Worm (Caenorhabditis elegans) whole organism, L2 larva: ENCODE measurements around the gene heh-1.

Experiments
- C34F6.9 ChIP-seq: fragments of 150-350 bp; optimal IDR thresholded peaks from 2 replicates; lab custom pipeline; 2014; ENCODE audit warnings: missing biosample characterization, missing genetic modification characterization
- F13H6.1 ChIP-seq: sonication (generic microtip); optimal IDR thresholded peaks from 2 replicates; lab custom pipeline; 2016; ENCODE audit warnings: missing genetic modification characterization, missing compliant biosample characterization
- R02D3.7 ChIP-seq: fragments of 150-350 bp; optimal IDR thresholded peaks from 2 replicates; lab custom pipeline; 2014; ENCODE audit warnings: missing biosample characterization, missing genetic modification characterization
- ZK546.5 ChIP-seq: sonication (generic microtip); optimal IDR thresholded peaks from 2 replicates; lab custom pipeline; 2017; ENCODE audit warnings: missing biosample characterization, missing genetic modification characterization
- alr-1 ChIP-seq: fragments of 150-350 bp; optimal IDR thresholded peaks from 2 replicates; lab custom pipeline; 2014; ENCODE audit warnings: missing biosample characterization, missing genetic modification characterization
- ama-1 ChIP-seq: fragments of 150-350 bp; optimal IDR thresholded peaks from 2 replicates; lab custom pipeline; 2018; ENCODE audit warnings: inconsistent platforms
- blmp-1 ChIP-seq: sonication (generic microtip); optimal IDR thresholded peaks from 2 replicates; lab custom pipeline; 2017; ENCODE audit warnings: missing genetic modification characterization, mild to moderate bottlenecking, missing compliant biosample characterization, antibody characterized with exemption, moderate library complexity; ENCODE audit not compliant: insufficient read depth
- ceh-16 ChIP-seq: fragments of 150-350 bp; optimal IDR thresholded peaks from 2 replicates; lab custom pipeline; 2014; ENCODE audit warnings: missing biosample characterization, missing genetic modification characterization
- dmd-4 ChIP-seq: sonication (generic microtip); optimal IDR thresholded peaks from 2 replicates; lab custom pipeline; 2017; ENCODE audit warnings: missing biosample characterization, missing genetic modification characterization
- egl-27 ChIP-seq: sonication (generic microtip); optimal IDR thresholded peaks from 3 replicates; lab custom pipeline; 2017; ENCODE audit warnings: missing biosample characterization, missing genetic modification reagents, missing genetic modification characterization
- elt-1 ChIP-seq: fragments of 150-350 bp; optimal IDR thresholded peaks from 2 replicates; lab custom pipeline; 2014; ENCODE audit warnings: missing biosample characterization, missing genetic modification characterization
- elt-3 ChIP-seq: sonication (generic microtip); optimal IDR thresholded peaks from 2 replicates; lab custom pipeline; 2017; ENCODE audit warnings: missing biosample characterization, missing genetic modification characterization
- fos-1 ChIP-seq: fragments of 150-350 bp; optimal IDR thresholded peaks from 2 replicates; lab custom pipeline; 2014; ENCODE audit warnings: missing biosample characterization, missing genetic modification characterization
- gmeb-1 ChIP-seq: fragments of 150-350 bp; optimal IDR thresholded peaks from 2 replicates; lab custom pipeline; 2014; ENCODE audit warnings: missing biosample characterization, missing genetic modification characterization
- lin-11 ChIP-seq: fragments of 150-350 bp; sonication (generic microtip); optimal IDR thresholded peaks from 2 replicates; lab custom pipeline; 2014; ENCODE audit warnings: missing biosample characterization, missing genetic modification characterization, inconsistent platforms, mixed read lengths
- lin-13 ChIP-seq: fragments of 150-350 bp; optimal IDR thresholded peaks from 2 replicates; lab custom pipeline; 2014; ENCODE audit warnings: missing biosample characterization, missing genetic modification reagents, missing genetic modification characterization
- lin-39 ChIP-seq: fragments of 150-350 bp; optimal IDR thresholded peaks from 2 replicates; lab custom pipeline; 2014; ENCODE audit warnings: missing biosample characterization, missing genetic modification reagents, missing genetic modification characterization
- lsy-2 ChIP-seq, 2 experiments: fragments of 150-350 bp in 1 of 2; sonication (generic microtip) in 1 of 2; optimal IDR thresholded peaks; 2 replicates each; lab custom pipeline; 2014 to 2017; ENCODE audit warnings: missing biosample characterization in 2 of 2, missing genetic modification characterization in 2 of 2
- mab-5 ChIP-seq: fragments of 150-350 bp; optimal IDR thresholded peaks from 2 replicates; lab custom pipeline; 2014; ENCODE audit warnings: missing biosample characterization, missing genetic modification characterization
- mbf-1 ChIP-seq: sonication (generic microtip); optimal IDR thresholded peaks from 2 replicates; lab custom pipeline; 2017; ENCODE audit warnings: missing biosample characterization, missing genetic modification characterization
- mdl-1 ChIP-seq, 2 experiments: fragments of 150-350 bp in 1 of 2; sonication (generic microtip) in 1 of 2; optimal IDR thresholded peaks; 2 replicates each; lab custom pipeline; 2017; ENCODE audit warnings: missing biosample characterization in 2 of 2, missing genetic modification characterization in 2 of 2
- nhr-10 ChIP-seq: sonication (generic microtip); optimal IDR thresholded peaks from 2 replicates; lab custom pipeline; 2017; ENCODE audit warnings: missing biosample characterization, missing genetic modification characterization
- nhr-11 ChIP-seq: fragments of 150-350 bp; optimal IDR thresholded peaks from 2 replicates; lab custom pipeline; 2014; ENCODE audit warnings: missing biosample characterization, missing genetic modification characterization
- nhr-129 ChIP-seq: fragments of 150-350 bp; optimal IDR thresholded peaks from 2 replicates; lab custom pipeline; 2014; ENCODE audit warnings: missing biosample characterization, missing genetic modification characterization
- nhr-21 ChIP-seq: fragments of 150-350 bp; optimal IDR thresholded peaks from 2 replicates; lab custom pipeline; 2014; ENCODE audit warnings: missing biosample characterization, missing genetic modification characterization
- nhr-23 ChIP-seq: fragments of 150-350 bp; optimal IDR thresholded peaks from 2 replicates; lab custom pipeline; 2014; ENCODE audit warnings: missing biosample characterization, missing genetic modification reagents, missing genetic modification characterization
- nhr-237 ChIP-seq: fragments of 150-350 bp; optimal IDR thresholded peaks from 2 replicates; lab custom pipeline; 2014; ENCODE audit warnings: missing biosample characterization, missing genetic modification characterization
- nhr-25 ChIP-seq: fragments of 150-350 bp; sonication (generic microtip); optimal IDR thresholded peaks from 3 replicates; lab custom pipeline; 2014; ENCODE audit warnings: missing biosample characterization, missing genetic modification characterization
- nhr-77 ChIP-seq: fragments of 150-350 bp; optimal IDR thresholded peaks from 2 replicates; lab custom pipeline; 2014; ENCODE audit warnings: missing biosample characterization, missing genetic modification characterization
- peb-1 ChIP-seq: fragments of 150-350 bp; optimal IDR thresholded peaks from 2 replicates; lab custom pipeline; 2014; ENCODE audit warnings: missing biosample characterization, missing genetic modification characterization
- sem-4 ChIP-seq: fragments of 150-350 bp; optimal IDR thresholded peaks from 2 replicates; lab custom pipeline; 2014; ENCODE audit warnings: missing biosample characterization, missing genetic modification reagents, missing genetic modification characterization
- skn-1 ChIP-seq: sonication (generic microtip); optimal IDR thresholded peaks from 2 replicates; lab custom pipeline; 2017; ENCODE audit warnings: missing biosample characterization, missing genetic modification characterization
- sma-3 ChIP-seq: sonication (generic microtip); optimal IDR thresholded peaks from 2 replicates; lab custom pipeline; 2016; ENCODE audit warnings: missing genetic modification reagents, missing genetic modification characterization, missing compliant biosample characterization
- sma-9 ChIP-seq, 2 experiments: fragments of 150-350 bp in 1 of 2; sonication (generic microtip) in 1 of 2; optimal IDR thresholded peaks; 2 replicates each; lab custom pipeline; 2014 to 2016; ENCODE audit warnings: missing genetic modification characterization in 2 of 2, mild to moderate bottlenecking in 1 of 2, missing biosample characterization in 1 of 2, missing compliant biosample characterization in 1 of 2, missing genetic modification reagents in 1 of 2, moderate library complexity in 1 of 2
- snpc-4 ChIP-seq: fragments of 150-350 bp; optimal IDR thresholded peaks from 2 replicates; lab custom pipeline; 2014; ENCODE audit warnings: missing biosample characterization, missing genetic modification characterization
- unc-62 ChIP-seq: fragments of 150-350 bp; optimal IDR thresholded peaks from 2 replicates; lab custom pipeline; 2014; ENCODE audit warnings: missing biosample characterization, missing genetic modification reagents, missing genetic modification characterization
- zag-1 ChIP-seq: fragments of 150-350 bp; optimal IDR thresholded peaks from 2 replicates; lab custom pipeline; 2014; ENCODE audit warnings: missing biosample characterization, missing genetic modification characterization
- ztf-1 ChIP-seq: fragments of 200-800 bp; sonication (Bioruptor generic); conservative IDR thresholded peaks from 2 replicates; pipeline ENCODE4 v1.3.6; 2022; ENCODE audit warnings: missing genetic modification characterization, missing compliant biosample characterization
- ztf-4 ChIP-seq: fragments of 150-350 bp; optimal IDR thresholded peaks from 2 replicates; lab custom pipeline; 2014; ENCODE audit warnings: missing biosample characterization, missing genetic modification characterization

heh-1 gene

ce11 chrIII:3220287-3220686, 21.0 kb upstream of the heh-1 start (continued):
- TF ChIP-seq skn-1 (tag; lab: Kevin White, UChicago) (no peak), elt-3 (tag; lab: Kevin White, UChicago) (no peak), C34F6.9 (tag; lab: Kevin White, UChicago) (peak; percentile 25), ceh-16 (tag; lab: Kevin White, UChicago) (no peak), R02D3.7 (tag; lab: Kevin White, UChicago) (no peak), alr-1 (tag; lab: Kevin White, UChicago) (no peak), sma-9 (GFP tag; optimal IDR thresholded peaks at IDR 0.05; lab: Kevin White, UChicago) (no peak), sma-9 (tag; optimal IDR thresholded peaks at IDR 0.05; lab: Kevin White, UChicago) (no peak), ama-1 (lab: Kevin White, UChicago) (no peak), peb-1 (tag; lab: Kevin White, UChicago) (no peak), dmd-4 (tag; lab: Kevin White, UChicago) (no peak), ZK546.5 (tag; lab: Kevin White, UChicago) (no peak), mdl-1 (tag; optimal IDR thresholded peaks at IDR 0.05; lab: Kevin White, UChicago) (peak in 1 of 2 experiments; percentile 21), F13H6.1 (tag; lab: Kevin White, UChicago) (peak; percentile 47), lin-13 (GFP tag; lab: Kevin White, UChicago) (peak; percentile 7), elt-1 (tag; lab: Kevin White, UChicago) (no peak), nhr-23 (tag; lab: Kevin White, UChicago) (no peak), snpc-4 (tag; lab: Kevin White, UChicago) (no peak), lin-39 (tag; lab: Kevin White, UChicago) (no peak), nhr-77 (tag; lab: Kevin White, UChicago) (no peak), sma-3 (GFP tag; lab: Kevin White, UChicago) (no peak), nhr-237 (tag; lab: Kevin White, UChicago) (no peak)

DNA sequence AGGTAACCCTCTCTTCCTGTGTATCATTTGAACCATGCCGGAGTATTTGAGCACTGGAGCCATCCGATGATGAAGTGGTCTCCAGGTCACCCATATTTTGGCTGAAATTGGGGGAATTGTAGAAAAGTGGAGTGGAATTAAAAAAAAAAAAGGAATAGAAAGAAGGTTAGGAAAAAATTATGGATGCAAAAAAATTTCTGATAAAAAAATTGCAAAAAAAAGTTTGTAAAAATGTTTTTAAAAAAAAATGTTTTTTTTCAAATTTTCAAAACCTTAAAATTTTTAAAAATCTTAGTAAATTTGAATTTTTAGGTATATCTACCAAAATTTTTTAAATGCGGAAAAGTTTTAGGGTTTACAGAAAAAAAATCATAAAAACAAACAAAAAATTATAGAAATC, 19.7 kb upstream of the heh-1 start, which contains the start of gene frm-8:
TSS of gene frm-8 (minus strand) at position 101 of the 400 bp plus-strand sequence.
- TF ChIP-seq nhr-25 (no peak), R02D3.7 (tag; lab: Kevin White, UChicago) (no peak), F13H6.1 (tag; lab: Kevin White, UChicago) (no peak), elt-1 (tag; lab: Kevin White, UChicago) (no peak)

DNA sequence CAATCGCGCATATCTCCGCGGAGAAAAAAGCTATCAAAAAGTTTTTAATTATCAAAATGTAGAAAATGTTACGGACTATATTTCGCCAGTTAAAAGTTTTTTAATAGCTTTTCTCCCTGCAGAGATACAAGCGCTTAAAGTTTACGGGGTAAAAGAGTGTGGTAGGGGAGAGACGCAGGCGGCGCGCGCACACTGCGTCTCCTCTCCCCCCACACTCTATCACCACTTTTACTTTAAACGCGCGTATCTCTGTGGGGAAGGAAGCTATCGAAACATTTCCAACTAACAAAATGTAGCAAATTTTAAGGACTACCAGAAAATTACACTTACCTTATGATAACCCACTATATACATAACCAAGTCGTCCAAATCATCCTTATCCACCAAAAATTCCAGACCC, 4.3 kb upstream of the heh-1 start:
- no peak for TF ChIP-seq fos-1 (tag; lab: Kevin White, UChicago)
- no peak for TF ChIP-seq ZK546.5 (tag; lab: Kevin White, UChicago)
- no peak for TF ChIP-seq gmeb-1 (tag; lab: Kevin White, UChicago)
- TF ChIP-seq lin-11, result no peak
- TF ChIP-seq R02D3.7 (tag; lab: Kevin White, UChicago), result no peak
- TF ChIP-seq C34F6.9 (tag; lab: Kevin White, UChicago), result no peak
- no peak for TF ChIP-seq lsy-2 (tag; optimal IDR thresholded peaks at IDR 0.05; lab: Kevin White, UChicago)
- no peak for TF ChIP-seq zag-1 (tag; lab: Kevin White, UChicago)
- no peak for TF ChIP-seq skn-1 (tag; lab: Kevin White, UChicago)
- TF ChIP-seq mbf-1 (tag; lab: Kevin White, UChicago), result no peak
- no peak for TF ChIP-seq snpc-4 (tag; lab: Kevin White, UChicago)
- TF ChIP-seq nhr-21 (tag; lab: Kevin White, UChicago), result no peak
- TF ChIP-seq unc-62 (GFP tag; lab: Kevin White, UChicago), result no peak
- no peak for TF ChIP-seq ztf-1 (GFP tag; lab: Robert Waterston, UW)
- no peak for TF ChIP-seq ama-1 (lab: Kevin White, UChicago)
- TF ChIP-seq elt-3 (tag; lab: Kevin White, UChicago), result no peak
- TF ChIP-seq sem-4 (tag; lab: Kevin White, UChicago), result no peak
- TF ChIP-seq nhr-10 (tag; lab: Kevin White, UChicago), result no peak
- no peak for TF ChIP-seq egl-27 (tag; lab: Kevin White, UChicago)
- no peak for TF ChIP-seq dmd-4 (tag; lab: Kevin White, UChicago)

DNA sequence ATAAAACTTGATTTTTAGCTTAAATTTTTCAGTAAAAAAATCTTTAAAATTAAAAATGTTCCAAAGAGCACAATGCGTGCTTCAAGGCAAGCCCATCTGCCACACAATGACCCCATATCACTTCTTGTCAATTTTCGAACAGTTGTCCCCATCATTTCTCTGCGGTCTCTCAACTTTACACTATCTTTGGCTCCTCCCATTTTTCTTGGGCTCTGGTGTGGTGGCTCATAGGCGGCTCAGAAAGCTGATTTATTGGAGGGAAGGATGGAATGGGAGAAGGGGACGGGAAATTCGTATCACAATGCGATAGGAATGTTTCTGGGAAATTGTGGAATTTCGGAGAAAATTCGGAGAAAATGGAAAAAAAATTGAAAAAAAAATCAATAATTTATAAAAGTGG, 1.2 kb upstream of the heh-1 start:
- TF ChIP-seq sma-9 (GFP tag; optimal IDR thresholded peaks at IDR 0.05; lab: Kevin White, UChicago) (no peak), sma-9 (tag; optimal IDR thresholded peaks at IDR 0.05; lab: Kevin White, UChicago) (no peak), nhr-129 (tag; lab: Kevin White, UChicago) (peak; percentile 43), blmp-1 (tag; lab: Kevin White, UChicago) (no peak), F13H6.1 (tag; lab: Kevin White, UChicago) (peak; percentile 13), mab-5 (tag; lab: Kevin White, UChicago) (peak; percentile 18), ceh-16 (tag; lab: Kevin White, UChicago) (no peak), lsy-2 (tag; optimal IDR thresholded peaks at IDR 0.05; lab: Kevin White, UChicago) (peak in 1 of 2 experiments; percentile 16), nhr-11 (tag; lab: Kevin White, UChicago) (no peak), ztf-4 (tag; lab: Kevin White, UChicago) (no peak)
